Worm (Caenorhabditis elegans) whole organism, L4 larva: ENCODE data around the gene F20H11.4.

Source experiments
- lin-15B ChIP-seq: fragments of 150-350 bp; sonication (generic microtip); optimal IDR thresholded peaks from 3 replicates; lab custom pipeline; 2014; ENCODE audit warnings: missing biosample characterization, missing genetic modification characterization
- set-16 ChIP-seq: fragments of 200-800 bp; sonication (Bioruptor generic); IDR thresholded peaks from 2 replicates; pipeline ENCODE4 v1.3.6; 2022; ENCODE audit warnings: missing genetic modification reagents, missing genetic modification characterization, missing compliant biosample characterization
- snpc-4 ChIP-seq: fragments of 150-350 bp; optimal IDR thresholded peaks from 2 replicates; lab custom pipeline; 2014; ENCODE audit warnings: missing biosample characterization, missing genetic modification characterization
- unc-39 ChIP-seq: sonication (generic microtip); optimal IDR thresholded peaks from 2 replicates; lab custom pipeline; 2017; ENCODE audit warnings: missing biosample characterization, missing genetic modification characterization
- zag-1 ChIP-seq: fragments of 150-350 bp; optimal IDR thresholded peaks from 2 replicates; lab custom pipeline; 2014; ENCODE audit warnings: missing biosample characterization, missing genetic modification characterization
- ztf-11 ChIP-seq: fragments of 150-350 bp; optimal IDR thresholded peaks from 2 replicates; lab custom pipeline; 2014; ENCODE audit warnings: missing biosample characterization, missing genetic modification characterization

DNA sequence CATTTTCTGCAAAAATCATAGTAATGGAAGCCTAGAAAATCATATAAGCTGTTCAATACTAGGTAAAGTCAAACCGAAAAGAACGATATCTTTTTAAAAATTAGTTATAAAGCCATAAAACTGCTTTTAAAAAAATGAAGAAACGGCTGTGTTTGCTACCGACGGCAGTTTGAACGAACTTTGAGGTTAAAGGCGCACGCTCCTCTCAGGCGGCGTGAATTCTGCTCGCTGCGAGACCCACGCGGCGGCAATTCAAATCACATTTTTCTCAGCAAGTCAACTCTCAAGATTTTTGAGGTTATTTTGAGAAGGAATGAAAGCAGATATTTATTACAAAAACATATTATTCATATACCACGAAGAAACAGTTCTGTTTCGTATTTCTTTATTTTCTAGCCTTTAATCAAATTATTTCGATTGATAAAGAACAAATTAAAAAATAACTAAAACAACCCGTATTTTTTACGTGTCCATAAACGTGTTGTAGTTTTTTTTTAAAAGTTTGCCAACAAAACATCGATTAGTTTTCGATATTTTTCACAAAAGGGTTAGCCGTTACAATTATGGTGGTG, at the start of gene F20H11.4, which contains the start of gene mdh-2:
- TF ChIP-seq unc-39 (tag; lab: Kevin White, UChicago) (no peak), snpc-4 (tag; lab: Kevin White, UChicago) (no peak), zag-1 (tag; lab: Kevin White, UChicago) (no peak), lin-15B (no peak), set-16 (GFP tag; lab: Robert Waterston, UW) (no peak), ztf-11 (tag; lab: Kevin White, UChicago) (no peak)
